In the genomic region with DNA sequence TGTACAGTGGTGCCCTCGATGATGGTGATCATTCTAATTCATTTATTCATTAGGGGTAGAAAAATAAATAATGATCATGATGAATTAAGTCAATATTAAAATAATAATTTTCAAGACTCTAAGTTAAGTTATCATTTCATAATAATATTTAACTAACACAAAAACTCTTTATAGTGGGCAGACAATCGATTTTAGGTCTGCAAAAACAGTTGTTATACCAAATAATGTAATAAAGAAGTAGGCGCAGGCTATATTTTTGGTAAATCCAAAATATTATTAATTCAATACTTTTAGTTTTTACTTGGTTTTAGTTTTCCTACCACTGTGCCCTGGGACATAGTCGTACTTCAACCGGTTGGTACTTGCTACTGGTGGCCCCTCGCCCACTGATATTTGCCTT, we compare ENCODE assay signal across 2 fruit fly cellular contexts.
TF ChIP-seq lines count a peak whose summit lies in the region.

No protein-coding gene starts in this region.

TF ChIP-seq in whole organism, prepupa, 60 proteins besides CTCF, POLR2A, EP300 and RAD21 (continues in another document):
- TF ChIP-seq Eip78C (GFP tag; lab: Kevin White, UChicago) (peak; percentile 71), achi (GFP tag; optimal IDR thresholded peaks at IDR 0.05; lab: Kevin White, UChicago) (peak; percentile 38), CG10669 (GFP tag; optimal IDR thresholded peaks at IDR 0.05; lab: Kevin White, UChicago) (no peak), Blimp-1 (GFP tag; optimal IDR thresholded peaks at IDR 0.05; lab: Kevin White, UChicago) (no peak), CG15336 (GFP tag; IDR thresholded peaks at IDR 0.05; lab: Robert Waterston, UW) (no peak), Eip75B (GFP tag; optimal IDR thresholded peaks at IDR 0.05; lab: Kevin White, UChicago) (peak; percentile 3), eg (GFP tag; IDR thresholded peaks at IDR 0.05; lab: Robert Waterston, UW) (no peak), Smox (GFP tag; optimal IDR thresholded peaks at IDR 0.05; lab: Kevin White, UChicago) (no peak), CG7368 (GFP tag; optimal IDR thresholded peaks at IDR 0.05; lab: Kevin White, UChicago) (no peak), CG3919 (GFP tag; optimal IDR thresholded peaks at IDR 0.05; lab: Kevin White, UChicago) (peak; percentile 34), CG6854 (GFP tag; optimal IDR thresholded peaks at IDR 0.05; lab: Kevin White, UChicago) (no peak), CG11294 (GFP tag; IDR thresholded peaks at IDR 0.05; lab: Robert Waterston, UW) (no peak), pdm3 (GFP tag; optimal IDR thresholded peaks at IDR 0.05; lab: Kevin White, UChicago) (peak; percentile 21), CG11902 (GFP tag; optimal IDR thresholded peaks at IDR 0.05; lab: Kevin White, UChicago) (no peak), Eip93F (GFP tag; optimal IDR thresholded peaks at IDR 0.05; lab: Kevin White, UChicago) (no peak), Hr4 (GFP tag; optimal IDR thresholded peaks at IDR 0.05; lab: Kevin White, UChicago) (peak; percentile 30), Ets96B (tag; optimal IDR thresholded peaks at IDR 0.05; lab: Kevin White, UChicago) (peak; percentile 8), CG11762 (GFP tag; optimal IDR thresholded peaks at IDR 0.05; lab: Kevin White, UChicago; ENCODE audit: insufficient read depth) (no peak), Hr38 (GFP tag; optimal IDR thresholded peaks at IDR 0.05; lab: Kevin White, UChicago) (no peak), dac (GFP tag; optimal IDR thresholded peaks at IDR 0.05; lab: Kevin White, UChicago) (no peak), Hr39 (GFP tag; optimal IDR thresholded peaks at IDR 0.05; lab: Kevin White, UChicago) (no peak), vri (GFP tag; optimal IDR thresholded peaks at IDR 0.05; lab: Kevin White, UChicago) (no peak), Sox102F (GFP tag; optimal IDR thresholded peaks at IDR 0.05; lab: Kevin White, UChicago) (no peak), Sox14 (GFP tag; optimal IDR thresholded peaks at IDR 0.05; lab: Kevin White, UChicago) (no peak), CG31627 (GFP tag; optimal IDR thresholded peaks at IDR 0.05; lab: Kevin White, UChicago) (no peak), CG9139 (GFP tag; optimal IDR thresholded peaks at IDR 0.05; lab: Kevin White, UChicago) (no peak), CG1621 (tag; optimal IDR thresholded peaks at IDR 0.05; lab: Kevin White, UChicago) (no peak), salr (GFP tag; optimal IDR thresholded peaks at IDR 0.05; lab: Kevin White, UChicago) (peak in 1 of 2 experiments; percentile 57), fkh (GFP tag; optimal IDR thresholded peaks at IDR 0.05; lab: Kevin White, UChicago) (no peak), CG8632 (GFP tag; optimal IDR thresholded peaks at IDR 0.05; lab: Kevin White, UChicago) (peak; percentile 42), CG8119 (GFP tag; IDR thresholded peaks at IDR 0.05; lab: Robert Waterston, UW) (peak; percentile 54; the same call in 2 of the 3 replicates), CG3032 (tag; optimal IDR thresholded peaks at IDR 0.05; lab: Kevin White, UChicago) (peak; percentile 26), net (GFP tag; optimal IDR thresholded peaks at IDR 0.05; lab: Kevin White, UChicago) (peak; percentile 10), spab (GFP tag; optimal IDR thresholded peaks at IDR 0.05; lab: Kevin White, UChicago) (peak; percentile 21), Gug (GFP tag; IDR thresholded peaks at IDR 0.05; lab: Robert Waterston, UW) (no peak), CG6792 (GFP tag; optimal IDR thresholded peaks at IDR 0.05; lab: Kevin White, UChicago) (no peak), fd59A (GFP tag; optimal IDR thresholded peaks at IDR 0.05; lab: Kevin White, UChicago) (peak; percentile 21), CG4318 (GFP tag; optimal IDR thresholded peaks at IDR 0.05; lab: Kevin White, UChicago) (peak; percentile 2), CG6163 (GFP tag; IDR thresholded peaks at IDR 0.05; lab: Robert Waterston, UW) (0 out of 3 replicates have a peak, but pooled peaks have one; percentile 13), CG6808 (GFP tag; optimal IDR thresholded peaks at IDR 0.05; lab: Kevin White, UChicago) (no peak), CG10631 (GFP tag; optimal IDR thresholded peaks at IDR 0.05; lab: Kevin White, UChicago) (peak; percentile 40), dsx (GFP tag; optimal IDR thresholded peaks at IDR 0.05; lab: Kevin White, UChicago; ENCODE audit: poor library complexity, severe bottlenecking) (no peak), Sox15 (GFP tag; optimal IDR thresholded peaks at IDR 0.05; lab: Kevin White, UChicago) (no peak), Lpt (GFP tag; optimal IDR thresholded peaks at IDR 0.05; lab: Kevin White, UChicago) (no peak)

TF ChIP-seq in whole organism, pupa, 21 proteins besides CTCF, POLR2A, EP300 and RAD21:
- TF ChIP-seq Pif1A (GFP tag; optimal IDR thresholded peaks at IDR 0.05; lab: Kevin White, UChicago) (no peak), CG9948 (tag; optimal IDR thresholded peaks at IDR 0.05; lab: Kevin White, UChicago) (peak; percentile 35), CG14655 (GFP tag; optimal IDR thresholded peaks at IDR 0.05; lab: Kevin White, UChicago) (peak; percentile 68), CG8159 (tag; optimal IDR thresholded peaks at IDR 0.05; lab: Kevin White, UChicago) (peak; percentile 34), CG13204 (GFP tag; optimal IDR thresholded peaks at IDR 0.05; lab: Kevin White, UChicago) (no peak), CG15710 (tag; optimal IDR thresholded peaks at IDR 0.05; lab: Kevin White, UChicago) (peak; percentile 25), CG8301 (tag; optimal IDR thresholded peaks at IDR 0.05; lab: Kevin White, UChicago) (peak; percentile 35), CG34367 (tag; optimal IDR thresholded peaks at IDR 0.05; lab: Kevin White, UChicago) (peak; percentile 38), Snoo (tag; optimal IDR thresholded peaks at IDR 0.05; lab: Kevin White, UChicago) (no peak), CG17806 (tag; optimal IDR thresholded peaks at IDR 0.05; lab: Kevin White, UChicago) (peak; percentile 11), Ets98B (GFP tag; IDR thresholded peaks at IDR 0.05; lab: Robert Waterston, UW) (no peak), Pif1B (GFP tag; optimal IDR thresholded peaks at IDR 0.05; lab: Kevin White, UChicago) (peak; percentile 11)
